Worm (Caenorhabditis elegans) whole organism, early embryonic: Measurements from ENCODE around the gene Y2H9A.4.

ENCODE experiments used
- F13C5.2 ChIP-seq: sonication (generic microtip); optimal IDR thresholded peaks from 2 replicates; lab custom pipeline; 2017; ENCODE audit warnings: mild to moderate bottlenecking, missing genetic modification characterization, inconsistent platforms, missing compliant biosample characterization
- aly-1 ChIP-seq: sonication (generic microtip); optimal IDR thresholded peaks from 2 replicates; lab custom pipeline; 2016; ENCODE audit warnings: missing genetic modification characterization, missing compliant biosample characterization
- ama-1 ChIP-seq: fragments of 150-350 bp; optimal IDR thresholded peaks from 2 replicates; lab custom pipeline; 2014
- ceh-36 ChIP-seq: sonication (generic microtip); optimal IDR thresholded peaks from 2 replicates; lab custom pipeline; 2016; ENCODE audit warnings: missing genetic modification characterization, inconsistent platforms, missing compliant biosample characterization
- flt-1 ChIP-seq: fragments of 200-800 bp; sonication (Bioruptor generic); IDR thresholded peaks from 2 replicates; pipeline ENCODE4 v1.3.6; 2022; ENCODE audit warnings: missing genetic modification characterization, missing compliant biosample characterization
- hmbx-1 ChIP-seq: sonication (generic microtip); optimal IDR thresholded peaks from 2 replicates; lab custom pipeline; 2016; ENCODE audit warnings: mild to moderate bottlenecking, missing genetic modification characterization, missing compliant biosample characterization
- hmg-4 ChIP-seq: fragments of 200-800 bp; sonication (Bioruptor generic); optimal IDR thresholded peaks from 2 replicates; lab custom pipeline; 2018; ENCODE audit warnings: mild to moderate bottlenecking, missing genetic modification characterization, missing compliant biosample characterization
- scrt-1 ChIP-seq: fragments of 200-800 bp; sonication (Bioruptor generic); IDR thresholded peaks from 2 replicates; pipeline ENCODE4 v1.3.6; 2022; ENCODE audit warnings: missing genetic modification characterization, missing compliant biosample characterization
- tbx-11 ChIP-seq: fragments of 200-800 bp; sonication (Bioruptor generic); IDR thresholded peaks from 2 replicates; pipeline ENCODE4 v1.3.6; 2022; ENCODE audit warnings: missing genetic modification characterization, missing compliant biosample characterization
- tbx-37 ChIP-seq: fragments of 200-800 bp; sonication (Bioruptor generic); conservative IDR thresholded peaks from 2 replicates; pipeline ENCODE4 v1.3.6; 2022; ENCODE audit warnings: missing genetic modification reagents, missing genetic modification characterization, missing compliant biosample characterization
- tra-4 ChIP-seq: sonication (generic microtip); optimal IDR thresholded peaks from 2 replicates; lab custom pipeline; 2017; ENCODE audit warnings: missing genetic modification characterization, missing compliant biosample characterization

ce11 chrV:13417513-13417912 is 28.2 kb upstream of the Y2H9A.4 start, which contains the start of gene F53F1.6:
- TF ChIP-seq aly-1 (no peak), flt-1 (GFP tag; lab: Robert Waterston, UW) (no peak), hmg-4 (GFP tag; lab: Kevin White, UChicago) (no peak), hmbx-1 (tag; lab: Kevin White, UChicago) (no peak), tbx-37 (GFP tag; lab: Robert Waterston, UW) (no peak), ama-1 (lab: Kevin White, UChicago) (no peak), F13C5.2 (tag; lab: Kevin White, UChicago) (no peak), tra-4 (no peak), scrt-1 (GFP tag; lab: Robert Waterston, UW) (no peak), ceh-36 (tag; lab: Kevin White, UChicago) (no peak), tbx-11 (no peak)
